Fruit fly (Drosophila melanogaster) whole organism, prepupa: Measurements from ENCODE around the gene Trissin.

Source experiments
- CG10631 ChIP-seq: fragments of 200-800 bp; sonication (Bioruptor generic); optimal IDR thresholded peaks from 2 replicates; lab custom pipeline; 2016; ENCODE audit warnings: missing biosample characterization, missing genetic modification characterization
- CG34406 ChIP-seq: fragments of 200-800 bp; sonication (Bioruptor generic); optimal IDR thresholded peaks from 3 replicates; lab custom pipeline; 2016; ENCODE audit warnings: missing biosample characterization, missing genetic modification characterization
- CG6854 ChIP-seq: fragments of 200-800 bp; sonication (Bioruptor generic); optimal IDR thresholded peaks from 2 replicates; lab custom pipeline; 2017; ENCODE audit warnings: missing biosample characterization, mild to moderate bottlenecking, missing genetic modification characterization
- Hr4 ChIP-seq: fragments of 200-800 bp; sonication (Bioruptor generic); optimal IDR thresholded peaks from 3 replicates; lab custom pipeline; 2016; ENCODE audit warnings: missing biosample characterization, missing genetic modification characterization
- Lpt ChIP-seq: fragments of 200-800 bp; sonication (Bioruptor generic); optimal IDR thresholded peaks from 3 replicates; lab custom pipeline; 2016; ENCODE audit warnings: missing biosample characterization, missing genetic modification characterization
- Sox14 ChIP-seq: fragments of 200-800 bp; sonication (Bioruptor generic); optimal IDR thresholded peaks from 3 replicates; lab custom pipeline; 2016; ENCODE audit warnings: missing biosample characterization, missing genetic modification characterization
- dac ChIP-seq: fragments of 200-800 bp; sonication (Bioruptor generic); optimal IDR thresholded peaks from 2 replicates; lab custom pipeline; 2017; ENCODE audit warnings: missing biosample characterization, mild to moderate bottlenecking, missing genetic modification characterization
- dsx ChIP-seq: fragments of 200-800 bp; optimal IDR thresholded peaks from 3 replicates; lab custom pipeline; 2019; ENCODE audit warnings: missing biosample characterization, mild to moderate bottlenecking, missing genetic modification characterization, moderate library complexity; ENCODE audit not compliant: poor library complexity, severe bottlenecking
- lz ChIP-seq: fragments of 200-800 bp; sonication (Bioruptor generic); optimal IDR thresholded peaks from 3 replicates; lab custom pipeline; 2016; ENCODE audit warnings: missing biosample characterization, missing genetic modification characterization
- ss ChIP-seq, 2 experiments: fragments of 200-800 bp; sonication (Bioruptor generic); optimal IDR thresholded peaks; 2 replicates in 1 of 2; 3 replicates in 1 of 2; lab custom pipeline; 2017 to 2018; ENCODE audit warnings: mild to moderate bottlenecking in 2 of 2, missing biosample characterization in 2 of 2, missing genetic modification characterization in 2 of 2, moderate library complexity in 1 of 2
- svp ChIP-seq: fragments of 200-800 bp; sonication (Bioruptor generic); peaks from one replicate; lab custom pipeline; 2016; ENCODE audit warnings: missing biosample characterization, missing genetic modification characterization

DNA sequence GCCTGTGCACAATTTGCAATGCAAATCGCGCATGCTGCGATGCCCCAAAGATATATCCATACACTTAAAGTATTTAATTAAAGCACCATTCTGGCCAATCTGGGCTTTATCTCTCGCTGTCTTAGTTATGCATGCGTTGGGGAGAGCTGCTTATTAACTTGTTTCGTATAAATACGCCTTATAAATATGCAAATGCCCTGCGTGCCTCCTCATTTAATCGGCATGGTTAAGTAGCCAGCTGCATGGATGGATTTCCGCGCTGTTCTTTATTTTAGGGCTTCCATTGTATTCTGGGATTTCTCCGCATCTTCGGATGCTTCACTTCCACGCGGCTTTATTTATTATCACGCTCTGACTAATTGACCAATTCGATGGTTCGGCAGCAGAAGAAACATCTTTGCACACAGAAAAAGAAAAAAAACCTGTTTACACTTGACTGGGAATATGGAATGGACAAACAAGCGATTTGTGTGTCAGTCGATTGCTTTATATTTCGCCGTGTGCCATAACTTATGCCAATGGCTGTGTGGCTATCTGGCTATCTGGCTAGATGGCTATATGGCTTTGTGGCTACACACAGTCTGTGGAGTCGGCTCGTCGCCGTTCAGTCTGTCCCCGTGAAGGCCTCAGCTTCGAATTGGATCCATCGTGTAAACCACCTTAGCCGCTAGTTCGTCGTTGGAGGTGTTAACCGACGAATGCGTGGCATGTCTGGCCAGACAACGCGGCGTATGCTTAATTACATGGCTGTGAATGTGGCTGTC, 33.7 kb downstream of the Trissin start:
- TF ChIP-seq CG34406: no peak
- TF ChIP-seq Lpt: no peak
- no peak for TF ChIP-seq svp
- TF ChIP-seq Hr4: no peak
- no peak for TF ChIP-seq Sox14 (GFP tag; lab: Kevin White, UChicago)
- TF ChIP-seq CG10631 (GFP tag; lab: Kevin White, UChicago): no peak
- TF ChIP-seq CG6854: no peak
- TF ChIP-seq dsx (GFP tag; lab: Kevin White, UChicago): no peak
- no peak for TF ChIP-seq lz (GFP tag; lab: Kevin White, UChicago)
- no peak for TF ChIP-seq dac (GFP tag; lab: Kevin White, UChicago)
- peak in 1 of 2 experiments; percentile 23 for TF ChIP-seq ss (GFP tag; optimal IDR thresholded peaks at IDR 0.05; lab: Kevin White, UChicago)
